Worm (Caenorhabditis elegans): ENCODE results near the gene fbxa-36.
"Not testable (repeated sequence)": the region's sequence is repeated elsewhere in the genome, so short reads cannot be mapped to it uniquely, and the experiment has no call there.

The fbxa-36 gene

ce11 chrIII:1266799-1267198, 26.2 kb downstream of the fbxa-36 start, which contains the start of gene fbxa-151:
Gene fbxa-151 (minus strand): TSS chrIII:1266899.
- TF ChIP-seq dpl-1 (GFP tag; optimal IDR thresholded peaks at IDR 0.05); nhr-11 (tag; optimal IDR thresholded peaks at IDR 0.05); pag-3 (tag; optimal IDR thresholded peaks at IDR 0.05; ENCODE audit: borderline replicate concordance, insufficient read depth): not testable (repeated sequence)

ce11 chrIII:1263692-1264091, 29.3 kb downstream of the fbxa-36 start, which contains the start of gene srz-9:
Gene srz-9 (plus strand): TSS chrIII:1263992.
- not testable (repeated sequence) for TF ChIP-seq unc-30 (tag; optimal IDR thresholded peaks at IDR 0.05); nhr-28 (tag; optimal IDR thresholded peaks at IDR 0.05); alr-1 (tag; optimal IDR thresholded peaks at IDR 0.05; ENCODE audit: borderline replicate concordance)

ce11 chrIII:1258358-1258757, 34.7 kb downstream of the fbxa-36 start, which contains the start of gene fbxa-78:
Gene fbxa-78 (minus strand): TSS chrIII:1258458.
- not testable (repeated sequence) for TF ChIP-seq isw-1 (GFP tag; IDR thresholded peaks at IDR 0.05); efl-3 (GFP tag; optimal IDR thresholded peaks at IDR 0.05); ceh-8 (GFP tag; optimal IDR thresholded peaks at IDR 0.05)

- not testable (repeated sequence) for TF ChIP-seq ztf-4 (tag; optimal IDR thresholded peaks at IDR 0.05); ceh-82 (tag; optimal IDR thresholded peaks at IDR 0.05); ceh-88 (GFP tag; IDR thresholded peaks at IDR 0.05)
These were observed 36.5 kb downstream of the fbxa-36 start, which contains the start of gene fbxa-208 for ce11 chrIII:1256519-1256918. Gene fbxa-208 (plus strand): TSS chrIII:1256819.

ce11 chrIII:1249111-1249583, 43.9 kb downstream of the fbxa-36 start, which contains the start of the genes fbxa-76 and fbxa-77:
Gene fbxa-76 (minus strand): TSS chrIII:1249161.
Gene fbxa-77 (plus strand): TSS chrIII:1249475.
- TF ChIP-seq dpl-1 (GFP tag; optimal IDR thresholded peaks at IDR 0.05) (peak; percentile 24 to 45 (median 37)), mdl-1 (tag; optimal IDR thresholded peaks at IDR 0.05) (peak in 1 of 2 experiments; percentile 6), elt-2 (tag; optimal IDR thresholded peaks at IDR 0.05) (peak; percentile 5), lsy-2 (tag; optimal IDR thresholded peaks at IDR 0.05) (peak in 1 of 2 experiments; percentile 64), F16B12.6 (tag; optimal IDR thresholded peaks at IDR 0.05) (peak; percentile 67), C16A3.4 (tag; optimal IDR thresholded peaks at IDR 0.05) (peak; percentile 17), efl-1 (optimal IDR thresholded peaks at IDR 0.05) (peak; percentile 57 to 67), efl-1 (GFP tag; optimal IDR thresholded peaks at IDR 0.05 in 1 of 2) (peak; percentile 41 to 84), blmp-1 (tag; optimal IDR thresholded peaks at IDR 0.05) (peak; percentile 31), efl-3 (GFP tag; optimal IDR thresholded peaks at IDR 0.05) (no peak), lin-35 (GFP tag; optimal IDR thresholded peaks at IDR 0.05) (peak; percentile 41 to 65), snu-23 (GFP tag; optimal IDR thresholded peaks at IDR 0.05) (peak; percentile 50), alr-1 (tag; optimal IDR thresholded peaks at IDR 0.05; ENCODE audit: borderline replicate concordance) (no peak), hpl-2 (GFP tag; optimal IDR thresholded peaks at IDR 0.05) (no peak), lin-14 (GFP tag; optimal IDR thresholded peaks at IDR 0.05) (peak; percentile 33), nhr-71 (tag; optimal IDR thresholded peaks at IDR 0.05) (peak; percentile 20), aha-1 (tag; optimal IDR thresholded peaks at IDR 0.05) (no peak), mep-1 (tag; optimal IDR thresholded peaks at IDR 0.05) (peak; percentile 13), skn-1 (tag; optimal IDR thresholded peaks at IDR 0.05) (peak; percentile 43), vab-15 (tag; optimal IDR thresholded peaks at IDR 0.05) (no peak), fkh-10 (GFP tag; optimal IDR thresholded peaks at IDR 0.05) (no peak), nhr-77 (tag; optimal IDR thresholded peaks at IDR 0.05) (peak; percentile 3), nhr-20 (tag; optimal IDR thresholded peaks at IDR 0.05) (peak; percentile 6)

All from whole organism, L1 larva.